Fruit fly (Drosophila melanogaster) whole organism, embryonic: ENCODE results near the gene CG7058.

Experiments used
- Awh ChIP-seq: fragments of 200-800 bp; sonication (Bioruptor generic); IDR thresholded peaks from 2 replicates; pipeline ENCODE4, ENCODE4 v1.3.6; 2022; ENCODE audit warnings: missing biosample characterization, missing genetic modification characterization
- Bgb ChIP-seq: fragments of 200-800 bp; sonication (Bioruptor generic); IDR thresholded peaks from 2 replicates; pipeline ENCODE4 v1.3.6; 2022; ENCODE audit warnings: missing biosample characterization, missing genetic modification characterization; ENCODE audit not compliant: partially characterized antibody
- CG10979 ChIP-seq: fragments of 200-800 bp; sonication (Bioruptor generic); optimal IDR thresholded peaks from 2 replicates; lab custom pipeline; 2018; ENCODE audit warnings: missing biosample characterization, mild to moderate bottlenecking, missing genetic modification characterization, moderate library complexity
- CG11093 ChIP-seq: fragments of 200-800 bp; sonication (Bioruptor generic); IDR thresholded peaks from 3 replicates; pipeline ENCODE4 v1.3.6; 2022; ENCODE audit warnings: missing biosample characterization, missing genetic modification characterization
- CG12299 ChIP-seq: fragments of 200-800 bp; sonication (Bioruptor generic); optimal IDR thresholded peaks from 2 replicates; lab custom pipeline; 2018; ENCODE audit warnings: missing biosample characterization, mild to moderate bottlenecking, missing genetic modification characterization
- CG13424 ChIP-seq: fragments of 200-800 bp; sonication (Bioruptor generic); optimal IDR thresholded peaks from 2 replicates; lab custom pipeline; 2019; ENCODE audit warnings: missing biosample characterization, mild to moderate bottlenecking, missing genetic modification characterization, moderate library complexity
- CG18599 ChIP-seq: fragments of 200-800 bp; sonication (Bioruptor generic); optimal IDR thresholded peaks from 3 replicates; lab custom pipeline; 2017; ENCODE audit warnings: missing biosample characterization, missing genetic modification characterization, mild to moderate bottlenecking, moderate library complexity, missing genetic modification reagents
- CG2202 ChIP-seq: fragments of 200-800 bp; sonication (Bioruptor generic); optimal IDR thresholded peaks from 2 replicates; lab custom pipeline; 2018; ENCODE audit warnings: missing biosample characterization, mild to moderate bottlenecking, missing genetic modification characterization
- CG3065 ChIP-seq: fragments of 200-800 bp; sonication (Bioruptor generic); optimal IDR thresholded peaks from 2 replicates; lab custom pipeline; 2016; ENCODE audit warnings: missing biosample characterization, missing genetic modification characterization
- CG31224 ChIP-seq: fragments of 200-800 bp; sonication (Bioruptor generic); IDR thresholded peaks from 2 replicates; pipeline ENCODE4 v1.3.6; 2022; ENCODE audit warnings: missing biosample characterization, missing genetic modification characterization
- CG3995 ChIP-seq: fragments of 200-800 bp; sonication (Bioruptor generic); optimal IDR thresholded peaks from 3 replicates; lab custom pipeline; 2016; ENCODE audit warnings: missing biosample characterization, missing genetic modification characterization
- CG5245 ChIP-seq: fragments of 200-800 bp; sonication (Bioruptor generic); optimal IDR thresholded peaks from 3 replicates; lab custom pipeline; 2016; ENCODE audit warnings: missing biosample characterization, missing genetic modification characterization
- CG6175 ChIP-seq: fragments of 200-800 bp; sonication (Bioruptor generic); IDR thresholded peaks from 3 replicates; pipeline ENCODE4 v1.3.6; 2022; ENCODE audit warnings: missing biosample characterization, missing genetic modification characterization
- CG6854 ChIP-seq: fragments of 200-800 bp; sonication (Bioruptor generic); optimal IDR thresholded peaks from 3 replicates; lab custom pipeline; 2017; ENCODE audit warnings: missing biosample characterization, mild to moderate bottlenecking, missing genetic modification characterization
- CoRest ChIP-seq: fragments of 200-800 bp; sonication (Bioruptor generic); optimal IDR thresholded peaks from 3 replicates; lab custom pipeline; 2018; ENCODE audit warnings: missing biosample characterization, mild to moderate bottlenecking, missing genetic modification characterization, moderate library complexity
- D ChIP-seq, 2 experiments: fragments of 200-800 bp in 1 of 2; fragments of >200 bp in 1 of 2; sonication (Bioruptor generic) in 1 of 2; optimal IDR thresholded peaks; 2 replicates in 1 of 2; 3 replicates in 1 of 2; lab custom pipeline; 2017; ENCODE audit warnings: mild to moderate bottlenecking in 1 of 2, missing biosample characterization in 1 of 2, missing genetic modification characterization in 1 of 2, missing genetic modification reagents in 1 of 2
- Dbx ChIP-seq: fragments of 200-800 bp; sonication (Bioruptor generic); IDR thresholded peaks from 3 replicates; pipeline ENCODE4 v1.3.6; 2022; ENCODE audit warnings: missing biosample characterization, missing genetic modification characterization
- E2f2 ChIP-seq: fragments of 200-800 bp; sonication (Bioruptor generic); IDR thresholded peaks from 2 replicates; pipeline ENCODE4 v1.3.6; 2022; ENCODE audit warnings: missing biosample characterization, missing genetic modification characterization
- Eip74EF ChIP-seq, 2 experiments: fragments of 200-800 bp in 1 of 2; fragments of >200 bp in 1 of 2; sonication (Bioruptor generic) in 1 of 2; optimal IDR thresholded peaks; 2 replicates each; lab custom pipeline; 2017 to 2019; ENCODE audit warnings: missing biosample characterization in 2 of 2, missing genetic modification characterization in 2 of 2, mild to moderate bottlenecking in 1 of 2, moderate library complexity in 1 of 2
- Elba2 ChIP-seq: fragments of 200-800 bp; sonication (Bioruptor generic); optimal IDR thresholded peaks from 3 replicates; lab custom pipeline; 2016; ENCODE audit warnings: missing biosample characterization, missing genetic modification characterization
- GATAe ChIP-seq: fragments of 200-800 bp; sonication (Bioruptor generic); conservative IDR thresholded peaks from 2 replicates; pipeline ENCODE4 v1.3.6; 2022; ENCODE audit warnings: missing biosample characterization, missing genetic modification characterization
- HLHmδ ChIP-seq: fragments of 200-800 bp; sonication (Bioruptor generic); optimal IDR thresholded peaks from 2 replicates; lab custom pipeline; 2018; ENCODE audit warnings: missing biosample characterization, mild to moderate bottlenecking, missing genetic modification characterization, moderate library complexity
- HmgZ ChIP-seq: fragments of 200-800 bp; sonication (Bioruptor generic); optimal IDR thresholded peaks from 2 replicates; lab custom pipeline; 2018; ENCODE audit warnings: missing biosample characterization, mild to moderate bottlenecking, missing genetic modification characterization
- NC2α ChIP-seq: fragments of 200-800 bp; sonication (Bioruptor generic); optimal IDR thresholded peaks from 2 replicates; lab custom pipeline; 2016; ENCODE audit warnings: missing biosample characterization, missing genetic modification characterization
- Opbp ChIP-seq: fragments of 200-800 bp; sonication (Bioruptor generic); IDR thresholded peaks from 3 replicates; pipeline ENCODE4 v1.3.6; 2022; ENCODE audit warnings: missing biosample characterization, missing genetic modification characterization; ENCODE audit not compliant: partially characterized antibody
- Poxn ChIP-seq: fragments of 200-800 bp; sonication (Bioruptor generic); IDR thresholded peaks from 2 replicates; pipeline ENCODE4 v1.3.6; 2022; ENCODE audit warnings: missing biosample characterization, missing genetic modification characterization
- Spps ChIP-seq: fragments of 200-800 bp; sonication (Bioruptor generic); optimal IDR thresholded peaks from 2 replicates; lab custom pipeline; 2018; ENCODE audit warnings: missing biosample characterization, mild to moderate bottlenecking, missing genetic modification characterization
- Stat92E ChIP-seq, 3 experiments: fragments of >200 bp in 2 of 3; fragments of 200-800 bp in 1 of 3; sonication (Bioruptor generic) in 1 of 3; optimal IDR thresholded peaks; 2 replicates each; lab custom pipeline; 2017 to 2019; ENCODE audit warnings: missing biosample characterization in 3 of 3, missing genetic modification characterization in 3 of 3, mild to moderate bottlenecking in 1 of 3, moderate library complexity in 1 of 3
- Trl ChIP-seq, 3 experiments: fragments of >200 bp in 2 of 3; fragments of 200-800 bp in 1 of 3; sonication (Bioruptor generic) in 1 of 3; optimal IDR thresholded peaks; 2 replicates in 1 of 3; 3 replicates in 2 of 3; lab custom pipeline; 2016 to 2017; ENCODE audit warnings: missing biosample characterization in 1 of 3, missing genetic modification characterization in 1 of 3
- ab ChIP-seq: fragments of 200-800 bp; sonication (Bioruptor generic); optimal IDR thresholded peaks from 2 replicates; lab custom pipeline; 2016; ENCODE audit warnings: missing biosample characterization, missing genetic modification characterization
- cad ChIP-seq: fragments of >200 bp; optimal IDR thresholded peaks from 2 replicates; lab custom pipeline; 2017; ENCODE audit warnings: missing biosample characterization, missing genetic modification characterization
- cas ChIP-seq: fragments of 200-800 bp; sonication (Bioruptor generic); IDR thresholded peaks from 2 replicates; pipeline ENCODE4 v1.3.6; 2022; ENCODE audit warnings: missing biosample characterization, missing genetic modification characterization
- dimm ChIP-seq: fragments of 200-800 bp; sonication (Bioruptor generic); IDR thresholded peaks from 2 replicates; pipeline ENCODE4 v1.3.6; 2022; ENCODE audit warnings: missing biosample characterization, missing genetic modification characterization
- emc ChIP-seq: fragments of 200-800 bp; sonication (Bioruptor generic); optimal IDR thresholded peaks from 2 replicates; lab custom pipeline; 2016; ENCODE audit warnings: missing biosample characterization, missing genetic modification characterization
- esg ChIP-seq: fragments of 200-800 bp; sonication (Bioruptor generic); conservative IDR thresholded peaks from 2 replicates; pipeline ENCODE4 v1.3.6; 2022; ENCODE audit warnings: missing biosample characterization, missing genetic modification characterization
- fd96Cb ChIP-seq: fragments of 200-800 bp; sonication (Bioruptor generic); optimal IDR thresholded peaks from 2 replicates; lab custom pipeline; 2018; ENCODE audit warnings: missing biosample characterization, mild to moderate bottlenecking, missing genetic modification characterization, moderate library complexity
- gce ChIP-seq: fragments of 200-800 bp; sonication (Bioruptor generic); IDR thresholded peaks from 3 replicates; pipeline ENCODE4 v1.3.6; 2022; ENCODE audit warnings: missing biosample characterization, missing genetic modification characterization
- gro ChIP-seq: fragments of 200-800 bp; sonication (Bioruptor generic); optimal IDR thresholded peaks from 2 replicates; lab custom pipeline; 2016; ENCODE audit warnings: missing biosample characterization, missing genetic modification characterization
- gt ChIP-seq: fragments of 200-800 bp; sonication (Bioruptor generic); IDR thresholded peaks from 2 replicates; pipeline ENCODE4 v1.3.6; 2022; ENCODE audit warnings: missing biosample characterization, missing genetic modification characterization
- jing ChIP-seq: fragments of 200-800 bp; sonication (Bioruptor generic); optimal IDR thresholded peaks from 2 replicates; lab custom pipeline; 2018; ENCODE audit warnings: missing biosample characterization, mild to moderate bottlenecking, missing genetic modification characterization
- onecut ChIP-seq: fragments of 200-800 bp; sonication (Bioruptor generic); IDR thresholded peaks from 2 replicates; pipeline ENCODE4 v1.3.6; 2022; ENCODE audit warnings: missing biosample characterization, missing genetic modification characterization
- ranshi ChIP-seq: fragments of 200-800 bp; sonication (Bioruptor generic); IDR thresholded peaks from 2 replicates; pipeline ENCODE4 v1.3.6; 2022; ENCODE audit warnings: missing biosample characterization, missing genetic modification characterization
- sens-2 ChIP-seq: fragments of 200-800 bp; sonication (Bioruptor generic); IDR thresholded peaks from 2 replicates; pipeline ENCODE4 v1.3.6; 2022; ENCODE audit warnings: missing biosample characterization, missing genetic modification characterization
- slp2 ChIP-seq: fragments of 200-800 bp; sonication (Bioruptor generic); optimal IDR thresholded peaks from 2 replicates; lab custom pipeline; 2016; ENCODE audit warnings: missing biosample characterization, missing genetic modification characterization
- so ChIP-seq: fragments of 200-800 bp; sonication (Bioruptor generic); IDR thresholded peaks from 3 replicates; pipeline ENCODE4 v1.3.6; 2022; ENCODE audit warnings: missing biosample characterization, missing genetic modification characterization
- sqz ChIP-seq: fragments of 200-800 bp; sonication (Bioruptor generic); optimal IDR thresholded peaks from 3 replicates; lab custom pipeline; 2018; ENCODE audit warnings: missing biosample characterization, mild to moderate bottlenecking, missing genetic modification characterization
- unc-4 ChIP-seq: fragments of 200-800 bp; sonication (Bioruptor generic); IDR thresholded peaks from 2 replicates; pipeline ENCODE4 v1.3.6; 2022; ENCODE audit warnings: missing biosample characterization, missing genetic modification characterization; ENCODE audit not compliant: partially characterized antibody

Gene CG7058

DNA sequence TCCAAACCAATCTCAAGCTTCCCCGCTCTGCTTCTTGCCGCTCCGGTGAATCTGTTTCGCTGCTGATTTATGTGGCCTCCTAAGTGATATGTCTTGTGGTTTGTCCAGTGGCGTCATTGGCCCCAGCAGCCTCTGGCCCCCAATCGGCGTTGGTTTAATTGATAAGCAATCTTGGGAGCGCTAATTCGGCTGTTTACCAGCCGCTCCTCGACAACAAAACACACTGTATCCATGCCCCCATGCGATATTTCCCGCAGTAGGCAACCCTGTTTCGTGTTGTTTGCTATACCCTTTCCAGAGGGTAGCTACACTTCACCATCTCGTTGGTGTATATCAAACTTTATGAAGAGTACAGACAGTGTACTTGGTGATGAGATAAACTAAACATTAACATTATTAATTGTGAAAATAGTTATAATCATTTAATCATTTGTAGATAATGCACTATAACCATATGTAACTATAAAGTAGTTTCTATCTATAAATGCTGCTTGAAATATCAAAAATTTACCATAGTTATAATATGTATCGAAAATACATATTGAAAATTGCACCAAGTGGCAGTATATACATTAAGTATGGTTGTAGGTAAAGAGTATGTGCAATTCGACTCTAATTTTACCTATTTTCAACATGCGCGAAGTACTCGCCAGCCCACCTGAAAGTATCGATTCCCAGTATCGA, 42.0 kb downstream of the CG7058 start, which contains the start of gene shop (continued):
- TF ChIP-seq so, result peak; percentile 83; the same call in 2 of the 3 replicates
- TF ChIP-seq gro (GFP tag; lab: Kevin White, UChicago), result peak; percentile 52
- peak; percentile 87 for TF ChIP-seq CG10979
- TF ChIP-seq NC2α (GFP tag; lab: Kevin White, UChicago), result peak; percentile 6
- peak; percentile 54; the same call in 1 of the 2 replicates for TF ChIP-seq ranshi (GFP tag; lab: Robert Waterston, UW)
- peak; percentile 78 for TF ChIP-seq jing (GFP tag; lab: Kevin White, UChicago)
- peak; percentile 47 for TF ChIP-seq CG3065
- TF ChIP-seq gce (GFP tag; lab: Robert Waterston, UW), result 0 out of 3 replicates have a peak, but pooled peaks have one; percentile 57
- no peak for TF ChIP-seq sqz
- peak; percentile 67 for TF ChIP-seq CG2202 (tag; lab: Kevin White, UChicago)
- peak; percentile 78 for TF ChIP-seq CG12299 (tag; lab: Kevin White, UChicago)
- no peak; the same call in none of the 2 replicates for TF ChIP-seq E2f2
- peak; percentile 80 for TF ChIP-seq HmgZ (tag; lab: Kevin White, UChicago)
- TF ChIP-seq CG6175 (GFP tag; lab: Robert Waterston, UW), result peak; percentile 56; the same call in 1 of the 3 replicates
- TF ChIP-seq unc-4, result peak; percentile 31; the same call in 1 of the 2 replicates
- no peak for TF ChIP-seq Elba2 (GFP tag; lab: Kevin White, UChicago)
- no peak for TF ChIP-seq cad
- TF ChIP-seq dimm (GFP tag; lab: Robert Waterston, UW), result 0 out of 2 replicates have a peak, but pooled peaks have one; percentile 29
- TF ChIP-seq fd96Cb (tag; lab: Kevin White, UChicago), result peak; percentile 86
- peak; percentile 63 for TF ChIP-seq slp2 (GFP tag; lab: Kevin White, UChicago)
- peak; percentile 74 for TF ChIP-seq Awh (GFP tag; lab: Robert Waterston, UW)
- TF ChIP-seq CG3995 (GFP tag; lab: Kevin White, UChicago), result peak; percentile 50
- peak in 1 of 2 experiments; percentile 77 for TF ChIP-seq Eip74EF (GFP tag; optimal IDR thresholded peaks at IDR 0.05; lab: Kevin White, UChicago)
- TF ChIP-seq emc (GFP tag; lab: Kevin White, UChicago), result peak; percentile 63
- no peak for TF ChIP-seq HLHmδ
- peak; percentile 58 for TF ChIP-seq CG6854 (GFP tag; lab: Kevin White, UChicago)
- TF ChIP-seq CG18599 (GFP tag; lab: Kevin White, UChicago), result peak; percentile 86
- peak; percentile 77 for TF ChIP-seq CG5245
- 0 out of 3 replicates have a peak, but pooled peaks have one; percentile 24 for TF ChIP-seq Opbp (GFP tag; lab: Robert Waterston, UW)
- TF ChIP-seq Poxn (GFP tag; lab: Robert Waterston, UW), result no peak
- TF ChIP-seq Trl (optimal IDR thresholded peaks at IDR 0.05; lab: Kevin White, UChicago), result no peak
- peak; percentile 47 for TF ChIP-seq Trl (GFP tag; optimal IDR thresholded peaks at IDR 0.05; lab: Kevin White, UChicago)
- TF ChIP-seq onecut (GFP tag; lab: Robert Waterston, UW), result peak; percentile 60
- TF ChIP-seq CG13424, result peak; percentile 91
- TF ChIP-seq gt, result no peak; the same call in 1 of the 2 replicates
- peak; percentile 31 for TF ChIP-seq ab (GFP tag; lab: Kevin White, UChicago)
- no peak for TF ChIP-seq cas (GFP tag; lab: Robert Waterston, UW)
- peak; percentile 20; the same call in 1 of the 2 replicates for TF ChIP-seq sens-2 (GFP tag; lab: Robert Waterston, UW)
- TF ChIP-seq Stat92E (GFP tag; optimal IDR thresholded peaks at IDR 0.05; lab: Kevin White, UChicago), result peak in 1 of 3 experiments; percentile 34
- TF ChIP-seq CG31224 (GFP tag; lab: Robert Waterston, UW), result peak; percentile 59
- peak; percentile 64 for TF ChIP-seq Bgb
- TF ChIP-seq D (optimal IDR thresholded peaks at IDR 0.05; lab: Kevin White, UChicago), result no peak
- peak; percentile 83 for TF ChIP-seq D (GFP tag; optimal IDR thresholded peaks at IDR 0.05; lab: Kevin White, UChicago)
- peak; percentile 77 for TF ChIP-seq esg (GFP tag; lab: Robert Waterston, UW)
- peak; percentile 76 for TF ChIP-seq Dbx (GFP tag; lab: Robert Waterston, UW)
- peak; percentile 71 for TF ChIP-seq CG11093 (GFP tag; lab: Robert Waterston, UW)
- peak; percentile 95 for TF ChIP-seq CoRest
- TF ChIP-seq GATAe (GFP tag; lab: Robert Waterston, UW), result no peak
- peak; percentile 49 for TF ChIP-seq Spps (tag; lab: Kevin White, UChicago)
